Worm (Caenorhabditis elegans) whole organism, L2 larva: ENCODE results near the gene unc-58.

Experiments used
- C34F6.9 ChIP-seq: fragments of 150-350 bp; optimal IDR thresholded peaks from 2 replicates; lab custom pipeline; 2014; ENCODE audit warnings: missing biosample characterization, missing genetic modification characterization
- F13H6.1 ChIP-seq: sonication (generic microtip); optimal IDR thresholded peaks from 2 replicates; lab custom pipeline; 2016; ENCODE audit warnings: missing genetic modification characterization, missing compliant biosample characterization
- R02D3.7 ChIP-seq: fragments of 150-350 bp; optimal IDR thresholded peaks from 2 replicates; lab custom pipeline; 2014; ENCODE audit warnings: missing biosample characterization, missing genetic modification characterization
- Y55F3AM.14 ChIP-seq: fragments of 200-800 bp; sonication (Bioruptor generic); optimal IDR thresholded peaks from 2 replicates; lab custom pipeline; 2018; ENCODE audit warnings: mild to moderate bottlenecking, missing genetic modification characterization, missing compliant biosample characterization
- ZK546.5 ChIP-seq: sonication (generic microtip); optimal IDR thresholded peaks from 2 replicates; lab custom pipeline; 2017; ENCODE audit warnings: missing biosample characterization, missing genetic modification characterization
- alr-1 ChIP-seq: fragments of 150-350 bp; optimal IDR thresholded peaks from 2 replicates; lab custom pipeline; 2014; ENCODE audit warnings: missing biosample characterization, missing genetic modification characterization
- aly-2 ChIP-seq: fragments of 150-350 bp; optimal IDR thresholded peaks from 2 replicates; lab custom pipeline; 2014; ENCODE audit warnings: missing biosample characterization, missing genetic modification characterization
- ama-1 ChIP-seq: fragments of 150-350 bp; optimal IDR thresholded peaks from 2 replicates; lab custom pipeline; 2018; ENCODE audit warnings: inconsistent platforms
- blmp-1 ChIP-seq: sonication (generic microtip); optimal IDR thresholded peaks from 2 replicates; lab custom pipeline; 2017; ENCODE audit warnings: missing genetic modification characterization, mild to moderate bottlenecking, missing compliant biosample characterization, antibody characterized with exemption, moderate library complexity; ENCODE audit not compliant: insufficient read depth
- ceh-16 ChIP-seq: fragments of 150-350 bp; optimal IDR thresholded peaks from 2 replicates; lab custom pipeline; 2014; ENCODE audit warnings: missing biosample characterization, missing genetic modification characterization
- ceh-82 ChIP-seq: fragments of 150-350 bp; optimal IDR thresholded peaks from 2 replicates; lab custom pipeline; 2014; ENCODE audit warnings: missing biosample characterization, missing genetic modification characterization
- crh-2 ChIP-seq: sonication (generic microtip); optimal IDR thresholded peaks from 2 replicates; lab custom pipeline; 2017; ENCODE audit warnings: missing biosample characterization, missing genetic modification characterization
- dmd-4 ChIP-seq: sonication (generic microtip); optimal IDR thresholded peaks from 2 replicates; lab custom pipeline; 2017; ENCODE audit warnings: missing biosample characterization, missing genetic modification characterization
- egl-27 ChIP-seq: sonication (generic microtip); optimal IDR thresholded peaks from 3 replicates; lab custom pipeline; 2017; ENCODE audit warnings: missing biosample characterization, missing genetic modification reagents, missing genetic modification characterization
- elt-1 ChIP-seq: fragments of 150-350 bp; optimal IDR thresholded peaks from 2 replicates; lab custom pipeline; 2014; ENCODE audit warnings: missing biosample characterization, missing genetic modification characterization
- elt-3 ChIP-seq: sonication (generic microtip); optimal IDR thresholded peaks from 2 replicates; lab custom pipeline; 2017; ENCODE audit warnings: missing biosample characterization, missing genetic modification characterization
- fos-1 ChIP-seq: fragments of 150-350 bp; optimal IDR thresholded peaks from 2 replicates; lab custom pipeline; 2014; ENCODE audit warnings: missing biosample characterization, missing genetic modification characterization
- gmeb-1 ChIP-seq: fragments of 150-350 bp; optimal IDR thresholded peaks from 2 replicates; lab custom pipeline; 2014; ENCODE audit warnings: missing biosample characterization, missing genetic modification characterization
- lin-11 ChIP-seq: fragments of 150-350 bp; sonication (generic microtip); optimal IDR thresholded peaks from 2 replicates; lab custom pipeline; 2014; ENCODE audit warnings: missing biosample characterization, missing genetic modification characterization, inconsistent platforms, mixed read lengths
- lin-13 ChIP-seq: fragments of 150-350 bp; optimal IDR thresholded peaks from 2 replicates; lab custom pipeline; 2014; ENCODE audit warnings: missing biosample characterization, missing genetic modification reagents, missing genetic modification characterization
- lin-39 ChIP-seq: fragments of 150-350 bp; optimal IDR thresholded peaks from 2 replicates; lab custom pipeline; 2014; ENCODE audit warnings: missing biosample characterization, missing genetic modification reagents, missing genetic modification characterization
- lsy-2 ChIP-seq, 2 experiments: fragments of 150-350 bp in 1 of 2; sonication (generic microtip) in 1 of 2; optimal IDR thresholded peaks; 2 replicates each; lab custom pipeline; 2014 to 2017; ENCODE audit warnings: missing biosample characterization in 2 of 2, missing genetic modification characterization in 2 of 2
- mab-5 ChIP-seq: fragments of 150-350 bp; optimal IDR thresholded peaks from 2 replicates; lab custom pipeline; 2014; ENCODE audit warnings: missing biosample characterization, missing genetic modification characterization
- mbf-1 ChIP-seq: sonication (generic microtip); optimal IDR thresholded peaks from 2 replicates; lab custom pipeline; 2017; ENCODE audit warnings: missing biosample characterization, missing genetic modification characterization
- mdl-1 ChIP-seq, 2 experiments: fragments of 150-350 bp in 1 of 2; sonication (generic microtip) in 1 of 2; optimal IDR thresholded peaks; 2 replicates each; lab custom pipeline; 2017; ENCODE audit warnings: missing biosample characterization in 2 of 2, missing genetic modification characterization in 2 of 2
- nhr-10 ChIP-seq: sonication (generic microtip); optimal IDR thresholded peaks from 2 replicates; lab custom pipeline; 2017; ENCODE audit warnings: missing biosample characterization, missing genetic modification characterization
- nhr-11 ChIP-seq: fragments of 150-350 bp; optimal IDR thresholded peaks from 2 replicates; lab custom pipeline; 2014; ENCODE audit warnings: missing biosample characterization, missing genetic modification characterization
- nhr-12 ChIP-seq: fragments of 150-350 bp; optimal IDR thresholded peaks from 2 replicates; lab custom pipeline; 2014; ENCODE audit warnings: missing biosample characterization, missing genetic modification characterization
- nhr-129 ChIP-seq: fragments of 150-350 bp; optimal IDR thresholded peaks from 2 replicates; lab custom pipeline; 2014; ENCODE audit warnings: missing biosample characterization, missing genetic modification characterization
- nhr-21 ChIP-seq: fragments of 150-350 bp; optimal IDR thresholded peaks from 2 replicates; lab custom pipeline; 2014; ENCODE audit warnings: missing biosample characterization, missing genetic modification characterization
- nhr-23 ChIP-seq: fragments of 150-350 bp; optimal IDR thresholded peaks from 2 replicates; lab custom pipeline; 2014; ENCODE audit warnings: missing biosample characterization, missing genetic modification reagents, missing genetic modification characterization
- nhr-237 ChIP-seq: fragments of 150-350 bp; optimal IDR thresholded peaks from 2 replicates; lab custom pipeline; 2014; ENCODE audit warnings: missing biosample characterization, missing genetic modification characterization
- nhr-25 ChIP-seq: fragments of 150-350 bp; sonication (generic microtip); optimal IDR thresholded peaks from 3 replicates; lab custom pipeline; 2014; ENCODE audit warnings: missing biosample characterization, missing genetic modification characterization
- nhr-6 ChIP-seq: fragments of 150-350 bp; optimal IDR thresholded peaks from 2 replicates; lab custom pipeline; 2014; ENCODE audit warnings: missing biosample characterization, missing genetic modification characterization
- nhr-77 ChIP-seq: fragments of 150-350 bp; optimal IDR thresholded peaks from 2 replicates; lab custom pipeline; 2014; ENCODE audit warnings: missing biosample characterization, missing genetic modification characterization
- peb-1 ChIP-seq: fragments of 150-350 bp; optimal IDR thresholded peaks from 2 replicates; lab custom pipeline; 2014; ENCODE audit warnings: missing biosample characterization, missing genetic modification characterization
- sem-4 ChIP-seq: fragments of 150-350 bp; optimal IDR thresholded peaks from 2 replicates; lab custom pipeline; 2014; ENCODE audit warnings: missing biosample characterization, missing genetic modification reagents, missing genetic modification characterization
- skn-1 ChIP-seq: sonication (generic microtip); optimal IDR thresholded peaks from 2 replicates; lab custom pipeline; 2017; ENCODE audit warnings: missing biosample characterization, missing genetic modification characterization
- sma-3 ChIP-seq: sonication (generic microtip); optimal IDR thresholded peaks from 2 replicates; lab custom pipeline; 2016; ENCODE audit warnings: missing genetic modification reagents, missing genetic modification characterization, missing compliant biosample characterization
- sma-9 ChIP-seq, 2 experiments: fragments of 150-350 bp in 1 of 2; sonication (generic microtip) in 1 of 2; optimal IDR thresholded peaks; 2 replicates each; lab custom pipeline; 2014 to 2016; ENCODE audit warnings: missing genetic modification characterization in 2 of 2, mild to moderate bottlenecking in 1 of 2, missing biosample characterization in 1 of 2, missing compliant biosample characterization in 1 of 2, missing genetic modification reagents in 1 of 2, moderate library complexity in 1 of 2
- snpc-4 ChIP-seq: fragments of 150-350 bp; optimal IDR thresholded peaks from 2 replicates; lab custom pipeline; 2014; ENCODE audit warnings: missing biosample characterization, missing genetic modification characterization
- unc-39 ChIP-seq: fragments of 150-350 bp; optimal IDR thresholded peaks from 2 replicates; lab custom pipeline; 2014; ENCODE audit warnings: missing biosample characterization, missing genetic modification characterization
- unc-55 ChIP-seq: fragments of 150-350 bp; sonication (generic microtip); optimal IDR thresholded peaks from 3 replicates; lab custom pipeline; 2014; ENCODE audit warnings: missing biosample characterization, missing genetic modification reagents, missing genetic modification characterization
- unc-62 ChIP-seq: fragments of 150-350 bp; optimal IDR thresholded peaks from 2 replicates; lab custom pipeline; 2014; ENCODE audit warnings: missing biosample characterization, missing genetic modification reagents, missing genetic modification characterization
- zag-1 ChIP-seq: fragments of 150-350 bp; optimal IDR thresholded peaks from 2 replicates; lab custom pipeline; 2014; ENCODE audit warnings: missing biosample characterization, missing genetic modification characterization
- ztf-1 ChIP-seq: fragments of 200-800 bp; sonication (Bioruptor generic); conservative IDR thresholded peaks from 2 replicates; pipeline ENCODE4 v1.3.6; 2022; ENCODE audit warnings: missing genetic modification characterization, missing compliant biosample characterization
- ztf-11 ChIP-seq: sonication (generic microtip); optimal IDR thresholded peaks from 2 replicates; lab custom pipeline; 2017; ENCODE audit warnings: missing biosample characterization, missing genetic modification characterization
- ztf-4 ChIP-seq: fragments of 150-350 bp; optimal IDR thresholded peaks from 2 replicates; lab custom pipeline; 2014; ENCODE audit warnings: missing biosample characterization, missing genetic modification characterization

unc-58 gene

DNA sequence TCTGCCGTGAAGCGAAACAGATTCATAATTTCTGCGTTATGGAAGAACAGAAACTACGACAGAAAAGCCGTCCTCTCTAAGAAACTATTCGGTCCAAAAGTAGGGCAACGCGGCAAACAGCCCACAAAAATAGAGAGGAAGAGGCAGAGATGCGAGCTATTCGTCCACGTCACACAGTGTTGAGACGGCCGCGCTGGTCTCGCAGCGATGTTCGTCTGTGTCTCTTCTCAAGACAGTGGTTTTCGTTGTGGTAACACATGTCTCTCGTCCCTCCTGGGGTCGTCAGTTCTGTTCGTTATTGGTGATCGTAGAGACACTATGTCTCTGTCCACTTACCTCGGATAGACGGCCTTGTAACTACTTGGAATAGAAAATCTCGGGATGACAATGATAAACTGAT, 25.7 kb upstream of the unc-58 start, which contains the start of gene erd-2.1:
Gene erd-2.1, minus strand, starts transcription at position 114 of the 400 bp plus-strand sequence.
- peak; percentile 59 for TF ChIP-seq zag-1 (tag; lab: Kevin White, UChicago)
- peak; percentile 87 for TF ChIP-seq nhr-129
- TF ChIP-seq ztf-1 (GFP tag; lab: Robert Waterston, UW), result no peak
- TF ChIP-seq ZK546.5 (tag; lab: Kevin White, UChicago), result no peak
- no peak for TF ChIP-seq Y55F3AM.14 (GFP tag; lab: Kevin White, UChicago)
- peak; percentile 9 to 40 for TF ChIP-seq mdl-1 (tag; optimal IDR thresholded peaks at IDR 0.05; lab: Kevin White, UChicago)
- no peak for TF ChIP-seq snpc-4 (tag; lab: Kevin White, UChicago)
- no peak for TF ChIP-seq ztf-4 (tag; lab: Kevin White, UChicago)
- TF ChIP-seq unc-55 (GFP tag; lab: Kevin White, UChicago), result peak; percentile 67
- TF ChIP-seq mab-5 (tag; lab: Kevin White, UChicago), result no peak
- TF ChIP-seq elt-1 (tag; lab: Kevin White, UChicago), result no peak
- no peak for TF ChIP-seq nhr-25 (tag; lab: Kevin White, UChicago)
- no peak for TF ChIP-seq skn-1 (tag; lab: Kevin White, UChicago)
- no peak for TF ChIP-seq alr-1
- no peak for TF ChIP-seq gmeb-1 (tag; lab: Kevin White, UChicago)
- peak; percentile 62 for TF ChIP-seq C34F6.9 (tag; lab: Kevin White, UChicago)
- TF ChIP-seq nhr-11 (tag; lab: Kevin White, UChicago), result no peak
- TF ChIP-seq nhr-21 (tag; lab: Kevin White, UChicago), result peak; percentile 72
- no peak for TF ChIP-seq ceh-82
- TF ChIP-seq unc-62, result no peak
- TF ChIP-seq nhr-12 (tag; lab: Kevin White, UChicago), result no peak
- peak; percentile 73 for TF ChIP-seq fos-1 (tag; lab: Kevin White, UChicago)
- no peak for TF ChIP-seq mbf-1 (tag; lab: Kevin White, UChicago)
- no peak for TF ChIP-seq lin-39
- TF ChIP-seq nhr-237 (tag; lab: Kevin White, UChicago), result no peak
- no peak for TF ChIP-seq blmp-1 (tag; lab: Kevin White, UChicago)
- TF ChIP-seq sem-4 (tag; lab: Kevin White, UChicago), result peak; percentile 67
- TF ChIP-seq crh-2, result peak; percentile 98
- TF ChIP-seq ztf-11, result no peak
- peak; percentile 7 for TF ChIP-seq ceh-16
- no peak for TF ChIP-seq egl-27 (tag; lab: Kevin White, UChicago)
- peak; percentile 51 for TF ChIP-seq F13H6.1 (tag; lab: Kevin White, UChicago)
- no peak for TF ChIP-seq unc-39 (tag; lab: Kevin White, UChicago)
- no peak for TF ChIP-seq ama-1 (lab: Kevin White, UChicago)
- TF ChIP-seq sma-3, result peak; percentile 55
- no peak for TF ChIP-seq dmd-4
- TF ChIP-seq nhr-23 (tag; lab: Kevin White, UChicago), result no peak
- TF ChIP-seq lin-13 (GFP tag; lab: Kevin White, UChicago), result peak; percentile 37
- no peak for TF ChIP-seq peb-1
- no peak for TF ChIP-seq nhr-10
- peak; percentile 71 for TF ChIP-seq sma-9 (GFP tag; optimal IDR thresholded peaks at IDR 0.05; lab: Kevin White, UChicago)
- no peak for TF ChIP-seq sma-9 (tag; optimal IDR thresholded peaks at IDR 0.05; lab: Kevin White, UChicago)
- TF ChIP-seq nhr-6 (tag; lab: Kevin White, UChicago), result no peak
- no peak for TF ChIP-seq lin-11 (tag; lab: Kevin White, UChicago)
- peak in 1 of 2 experiments; percentile 72 for TF ChIP-seq lsy-2 (tag; optimal IDR thresholded peaks at IDR 0.05; lab: Kevin White, UChicago)
- no peak for TF ChIP-seq aly-2 (tag; lab: Kevin White, UChicago)
- no peak for TF ChIP-seq R02D3.7 (tag; lab: Kevin White, UChicago)
- TF ChIP-seq elt-3, result no peak
- TF ChIP-seq nhr-77 (tag; lab: Kevin White, UChicago), result no peak
